Worm (Caenorhabditis elegans) whole organism, early embryonic: Measurements from ENCODE around the gene ZK1307.9.

ENCODE experiments used
- B0310.2 ChIP-seq: sonication (generic microtip); optimal IDR thresholded peaks from 2 replicates; lab custom pipeline; 2016; ENCODE audit warnings: mild to moderate bottlenecking, missing genetic modification characterization, missing compliant biosample characterization
- F13C5.2 ChIP-seq: sonication (generic microtip); optimal IDR thresholded peaks from 2 replicates; lab custom pipeline; 2017; ENCODE audit warnings: mild to moderate bottlenecking, missing genetic modification characterization, inconsistent platforms, missing compliant biosample characterization
- aly-1 ChIP-seq: sonication (generic microtip); optimal IDR thresholded peaks from 2 replicates; lab custom pipeline; 2016; ENCODE audit warnings: missing genetic modification characterization, missing compliant biosample characterization
- ama-1 ChIP-seq: fragments of 150-350 bp; optimal IDR thresholded peaks from 2 replicates; lab custom pipeline; 2014
- ceh-36 ChIP-seq: sonication (generic microtip); optimal IDR thresholded peaks from 2 replicates; lab custom pipeline; 2016; ENCODE audit warnings: missing genetic modification characterization, inconsistent platforms, missing compliant biosample characterization
- ets-7 ChIP-seq: sonication (generic microtip); optimal IDR thresholded peaks from 2 replicates; lab custom pipeline; 2016; ENCODE audit warnings: missing genotype, missing genetic modification characterization, missing compliant biosample characterization
- flt-1 ChIP-seq: fragments of 200-800 bp; sonication (Bioruptor generic); IDR thresholded peaks from 2 replicates; pipeline ENCODE4 v1.3.6; 2022; ENCODE audit warnings: missing genetic modification characterization, missing compliant biosample characterization
- hmbx-1 ChIP-seq: sonication (generic microtip); optimal IDR thresholded peaks from 2 replicates; lab custom pipeline; 2016; ENCODE audit warnings: mild to moderate bottlenecking, missing genetic modification characterization, missing compliant biosample characterization
- hmg-4 ChIP-seq: fragments of 200-800 bp; sonication (Bioruptor generic); optimal IDR thresholded peaks from 2 replicates; lab custom pipeline; 2018; ENCODE audit warnings: mild to moderate bottlenecking, missing genetic modification characterization, missing compliant biosample characterization
- hnd-1 ChIP-seq: sonication (generic microtip); optimal IDR thresholded peaks from 2 replicates; lab custom pipeline; 2016; ENCODE audit warnings: missing genetic modification characterization, missing compliant biosample characterization
- pes-1 ChIP-seq: fragments of 200-800 bp; sonication (Bioruptor generic); IDR thresholded peaks from 2 replicates; pipeline ENCODE4 v1.3.6; 2022; ENCODE audit warnings: missing genetic modification reagents, missing genetic modification characterization, missing compliant biosample characterization
- scrt-1 ChIP-seq: fragments of 200-800 bp; sonication (Bioruptor generic); IDR thresholded peaks from 2 replicates; pipeline ENCODE4 v1.3.6; 2022; ENCODE audit warnings: missing genetic modification characterization, missing compliant biosample characterization
- sea-1 ChIP-seq: fragments of 200-800 bp; sonication (Bioruptor generic); conservative IDR thresholded peaks from 2 replicates; pipeline ENCODE4 v1.3.6; 2022; ENCODE audit warnings: missing genetic modification characterization, missing compliant biosample characterization
- tbx-11 ChIP-seq: fragments of 200-800 bp; sonication (Bioruptor generic); IDR thresholded peaks from 2 replicates; pipeline ENCODE4 v1.3.6; 2022; ENCODE audit warnings: missing genetic modification characterization, missing compliant biosample characterization

- TF ChIP-seq ama-1 (no peak), scrt-1 (GFP tag; lab: Robert Waterston, UW) (no peak), flt-1 (no peak), hmg-4 (GFP tag; lab: Kevin White, UChicago) (no peak), hmbx-1 (tag; lab: Kevin White, UChicago) (no peak), sea-1 (GFP tag; lab: Robert Waterston, UW) (no peak), B0310.2 (tag; lab: Kevin White, UChicago) (no peak), hnd-1 (tag; lab: Kevin White, UChicago) (no peak), pes-1 (no peak), aly-1 (tag; lab: Kevin White, UChicago) (no peak), F13C5.2 (no peak), tbx-11 (GFP tag; lab: Robert Waterston, UW) (no peak), ets-7 (no peak), ceh-36 (tag; lab: Kevin White, UChicago) (no peak)
These were observed 31.2 kb downstream of the ZK1307.9 start, which contains the start of gene ZK1320.13 for ce11 chrII:9680493-9680892.
